ENCODE assay signal across 3 fruit fly cellular contexts in the genomic region with DNA sequence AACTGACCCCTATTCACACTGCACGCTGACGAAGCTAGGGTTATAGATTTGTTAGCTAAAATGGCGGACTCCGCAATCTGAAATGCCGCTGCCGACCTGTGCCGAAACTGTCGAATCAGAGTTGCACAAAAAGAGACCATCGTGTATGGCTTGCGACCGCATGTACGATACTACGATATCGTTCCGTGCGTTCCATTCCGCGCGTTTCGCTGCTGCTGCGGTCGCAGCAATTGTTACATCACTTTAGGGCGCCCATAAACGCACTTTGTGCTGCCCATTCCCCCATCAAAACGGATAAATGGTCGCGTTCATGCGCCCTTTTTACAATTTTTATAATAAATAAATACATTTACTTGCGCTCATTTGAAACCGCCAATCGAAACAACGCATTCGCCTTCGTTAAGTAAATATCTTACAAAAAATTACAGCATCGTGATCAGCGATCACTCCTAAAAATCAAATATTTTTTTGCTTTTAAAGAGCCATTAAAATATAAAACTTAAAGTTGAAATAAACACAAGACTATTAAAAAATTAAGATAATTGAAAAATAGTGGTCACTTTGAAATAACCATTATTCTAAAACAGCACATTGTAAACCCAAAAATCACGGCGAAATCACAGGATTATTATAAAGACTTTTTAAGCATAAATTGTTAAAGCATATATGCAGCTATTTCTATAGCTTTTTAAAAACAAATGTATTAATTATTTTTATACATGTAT.
TF ChIP-seq lines count a peak whose summit lies in the region.

A gene (minus strand): TSS at position 174 of the 725 bp plus-strand sequence.

TF ChIP-seq in whole organism, adult, 20 proteins besides CTCF, POLR2A, EP300 and RAD21 (continued from another document):
- TF ChIP-seq Hr96 (GFP tag; optimal IDR thresholded peaks at IDR 0.05; lab: Kevin White, UChicago), result no peak

TF ChIP-seq in whole organism, embryonic, 481 proteins besides CTCF, POLR2A, EP300 and RAD21 (continued from another document and continues in another):
- TF ChIP-seq otp (GFP tag; IDR thresholded peaks at IDR 0.05; lab: Robert Waterston, UW) (0 out of 3 replicates have a peak, but pooled peaks have one; percentile 29), Dref (GFP tag; IDR thresholded peaks at IDR 0.05; lab: Robert Waterston, UW) (peak; percentile 83), kni (GFP tag; optimal IDR thresholded peaks at IDR 0.05; lab: Kevin White, UChicago) (no peak), Sin3A (optimal IDR thresholded peaks at IDR 0.05; lab: Kevin White, UChicago) (no peak), CG4360 (GFP tag; IDR thresholded peaks at IDR 0.05; lab: Robert Waterston, UW) (peak; percentile 46; the same call in 1 of the 2 replicates), stc (GFP tag; IDR thresholded peaks at IDR 0.05; lab: Robert Waterston, UW) (0 out of 2 replicates have a peak, but pooled peaks have one; percentile 31), nom (GFP tag; optimal IDR thresholded peaks at IDR 0.05; lab: Kevin White, UChicago) (peak; percentile 66), Aef1 (GFP tag; IDR thresholded peaks at IDR 0.05; lab: Robert Waterston, UW) (0 out of 3 replicates have a peak, but pooled peaks have one; percentile 27), org-1 (GFP tag; optimal IDR thresholded peaks at IDR 0.05; lab: Kevin White, UChicago) (no peak), trh (GFP tag; optimal IDR thresholded peaks at IDR 0.05; lab: Kevin White, UChicago) (no peak), CG3163 (GFP tag; optimal IDR thresholded peaks at IDR 0.05; lab: Kevin White, UChicago) (no peak), pan (optimal IDR thresholded peaks at IDR 0.05; lab: Kevin White, UChicago) (no peak), pan (GFP tag; optimal IDR thresholded peaks at IDR 0.05 in 1 of 2, IDR thresholded peaks at IDR 0.05 in 1 of 2) (peak in 1 of 2 experiments; percentile 46), ssp (GFP tag; IDR thresholded peaks at IDR 0.05; lab: Robert Waterston, UW) (peak; percentile 74), CG15073 (GFP tag; optimal IDR thresholded peaks at IDR 0.05; lab: Kevin White, UChicago) (no peak), h (optimal IDR thresholded peaks at IDR 0.05; lab: Kevin White, UChicago) (no peak), Doc3 (GFP tag; IDR thresholded peaks at IDR 0.05; lab: Robert Waterston, UW; ENCODE audit: partially characterized antibody) (0 out of 3 replicates have a peak, but pooled peaks have one; percentile 42), Xbp1 (GFP tag; optimal IDR thresholded peaks at IDR 0.05; lab: Kevin White, UChicago) (peak; percentile 34), CG18262 (tag; optimal IDR thresholded peaks at IDR 0.05; lab: Kevin White, UChicago) (peak; percentile 13), CG11560 (tag; IDR thresholded peaks at IDR 0.05; lab: Robert Waterston, UW) (no peak), Ada2b (GFP tag; IDR thresholded peaks at IDR 0.05; lab: Robert Waterston, UW) (0 out of 2 replicates have a peak, but pooled peaks have one; percentile 31), p53 (GFP tag; optimal IDR thresholded peaks at IDR 0.05; lab: Kevin White, UChicago) (no peak), MESR4 (GFP tag; optimal IDR thresholded peaks at IDR 0.05; lab: Kevin White, UChicago) (peak; percentile 82), CG15011 (GFP tag; optimal IDR thresholded peaks at IDR 0.05; lab: Kevin White, UChicago) (no peak), vfl (GFP tag; optimal IDR thresholded peaks at IDR 0.05; lab: Kevin White, UChicago) (no peak), Sox100B (GFP tag; optimal IDR thresholded peaks at IDR 0.05; lab: Kevin White, UChicago) (peak; percentile 32), pb (GFP tag; optimal IDR thresholded peaks at IDR 0.05; lab: Kevin White, UChicago) (no peak), vvl (GFP tag; IDR thresholded peaks at IDR 0.05; lab: Robert Waterston, UW) (peak; percentile 55), fd96Cb (tag; optimal IDR thresholded peaks at IDR 0.05; lab: Kevin White, UChicago) (peak; percentile 35), knrl (GFP tag; IDR thresholded peaks at IDR 0.05; lab: Robert Waterston, UW; ENCODE audit: partially characterized antibody) (peak; percentile 79), crc (GFP tag; optimal IDR thresholded peaks at IDR 0.05; lab: Kevin White, UChicago) (no peak), HHEX (GFP tag; optimal IDR thresholded peaks at IDR 0.05; lab: Kevin White, UChicago) (no peak), CG14710 (tag; optimal IDR thresholded peaks at IDR 0.05; lab: Kevin White, UChicago) (peak; percentile 32), Hmr (GFP tag; optimal IDR thresholded peaks at IDR 0.05; lab: Kevin White, UChicago) (peak; percentile 56), ranshi (GFP tag; IDR thresholded peaks at IDR 0.05; lab: Robert Waterston, UW) (peak; percentile 63), CG1603 (tag; optimal IDR thresholded peaks at IDR 0.05; lab: Kevin White, UChicago) (peak; percentile 90), z (GFP tag; IDR thresholded peaks at IDR 0.05; lab: Robert Waterston, UW) (no peak), CG17802 (tag; optimal IDR thresholded peaks at IDR 0.05; lab: Kevin White, UChicago) (peak; percentile 27), kay (GFP tag; optimal IDR thresholded peaks at IDR 0.05; lab: Kevin White, UChicago) (no peak), croc (GFP tag; conservative IDR thresholded peaks at IDR 0.05; lab: Robert Waterston, UW) (no peak), CG8290 (GFP tag; optimal IDR thresholded peaks at IDR 0.05; lab: Kevin White, UChicago) (peak; percentile 24), CG8290 (tag; optimal IDR thresholded peaks at IDR 0.05; lab: Kevin White, UChicago) (peak; percentile 0 to 80), Dip2 (GFP tag; IDR thresholded peaks at IDR 0.05; lab: Robert Waterston, UW) (no peak), CG2875 (GFP tag; optimal IDR thresholded peaks at IDR 0.05; lab: Kevin White, UChicago) (no peak), CG12659 (GFP tag; optimal IDR thresholded peaks at IDR 0.05; lab: Kevin White, UChicago) (peak; percentile 60), CG4617 (GFP tag; optimal IDR thresholded peaks at IDR 0.05; lab: Kevin White, UChicago; ENCODE audit: borderline replicate concordance) (no peak), CG2712 (tag; optimal IDR thresholded peaks at IDR 0.05; lab: Kevin White, UChicago) (peak; percentile 51), Oaz (GFP tag; IDR thresholded peaks at IDR 0.05; lab: Robert Waterston, UW) (0 out of 2 replicates have a peak, but pooled peaks have one; percentile 11), Mes4 (GFP tag; optimal IDR thresholded peaks at IDR 0.05; lab: Kevin White, UChicago) (no peak), Bdp1 (GFP tag; optimal IDR thresholded peaks at IDR 0.05; lab: Kevin White, UChicago) (no peak), CG10431 (GFP tag; optimal IDR thresholded peaks at IDR 0.05; lab: Kevin White, UChicago) (no peak), CG13894 (tag; optimal IDR thresholded peaks at IDR 0.05; lab: Kevin White, UChicago) (peak; percentile 38), ERR (GFP tag; optimal IDR thresholded peaks at IDR 0.05; lab: Kevin White, UChicago) (no peak), gce (GFP tag; IDR thresholded peaks at IDR 0.05; lab: Robert Waterston, UW) (peak; percentile 61; the same call in 2 of the 3 replicates), CG4820 (GFP tag; optimal IDR thresholded peaks at IDR 0.05; lab: Kevin White, UChicago) (peak; percentile 31), Spps (tag; optimal IDR thresholded peaks at IDR 0.05; lab: Kevin White, UChicago) (no peak), slp2 (GFP tag; optimal IDR thresholded peaks at IDR 0.05; lab: Kevin White, UChicago) (no peak), CG1792 (GFP tag; optimal IDR thresholded peaks at IDR 0.05; lab: Kevin White, UChicago) (no peak), CG31441 (GFP tag; IDR thresholded peaks at IDR 0.05; lab: Robert Waterston, UW) (peak; percentile 99)

TF ChIP-seq in whole organism, prepupa, 60 proteins besides CTCF, POLR2A, EP300 and RAD21 (continued from another document):
- TF ChIP-seq Sox15 (GFP tag; optimal IDR thresholded peaks at IDR 0.05; lab: Kevin White, UChicago), result peak; percentile 20
- peak; percentile 52 for TF ChIP-seq CG1621 (tag; optimal IDR thresholded peaks at IDR 0.05; lab: Kevin White, UChicago)
- no peak for TF ChIP-seq dsx (GFP tag; optimal IDR thresholded peaks at IDR 0.05; lab: Kevin White, UChicago; ENCODE audit: poor library complexity, severe bottlenecking)
- no peak for TF ChIP-seq CG8632 (GFP tag; optimal IDR thresholded peaks at IDR 0.05; lab: Kevin White, UChicago)
- no peak for TF ChIP-seq net (GFP tag; optimal IDR thresholded peaks at IDR 0.05; lab: Kevin White, UChicago)
- peak; percentile 33 for TF ChIP-seq CG6808 (GFP tag; optimal IDR thresholded peaks at IDR 0.05; lab: Kevin White, UChicago)
- TF ChIP-seq spab (GFP tag; optimal IDR thresholded peaks at IDR 0.05; lab: Kevin White, UChicago), result no peak
- no peak for TF ChIP-seq svp (GFP tag; lab: Kevin White, UChicago)
- peak; percentile 17 for TF ChIP-seq Sox14 (GFP tag; optimal IDR thresholded peaks at IDR 0.05; lab: Kevin White, UChicago)
- peak; percentile 13 for TF ChIP-seq CG11902 (GFP tag; optimal IDR thresholded peaks at IDR 0.05; lab: Kevin White, UChicago)
- TF ChIP-seq Eip78C (GFP tag; lab: Kevin White, UChicago), result peak; percentile 76
- TF ChIP-seq vri (GFP tag; optimal IDR thresholded peaks at IDR 0.05; lab: Kevin White, UChicago), result peak; percentile 88
- peak; percentile 16 for TF ChIP-seq CG15336 (GFP tag; IDR thresholded peaks at IDR 0.05; lab: Robert Waterston, UW)
- no peak for TF ChIP-seq salr (GFP tag; optimal IDR thresholded peaks at IDR 0.05; lab: Kevin White, UChicago)
- TF ChIP-seq Eip75B (GFP tag; optimal IDR thresholded peaks at IDR 0.05; lab: Kevin White, UChicago), result no peak
- TF ChIP-seq CG11294 (GFP tag; IDR thresholded peaks at IDR 0.05; lab: Robert Waterston, UW), result peak; percentile 22; the same call in 1 of the 2 replicates
- TF ChIP-seq CG8119 (GFP tag; IDR thresholded peaks at IDR 0.05; lab: Robert Waterston, UW), result no peak
